Worm (Caenorhabditis elegans): ENCODE data around the gene cec-2.
"Not testable (repeated sequence)": the region's sequence is repeated elsewhere in the genome, so short reads cannot be mapped to it uniquely, and the experiment has no call there.

The cec-2 gene

ce11 chrIV:1168311-1168965 lies 2.1 kb upstream of the cec-2 start (continued):
- no peak for TF ChIP-seq fos-1 (tag; optimal IDR thresholded peaks at IDR 0.05)
- no peak for TF ChIP-seq nhr-11 (tag; optimal IDR thresholded peaks at IDR 0.05)
- TF ChIP-seq mml-1 (tag; optimal IDR thresholded peaks at IDR 0.05), result no peak
- TF ChIP-seq ZK546.5 (tag; optimal IDR thresholded peaks at IDR 0.05), result no peak
- no peak for TF ChIP-seq ztf-11 (tag; optimal IDR thresholded peaks at IDR 0.05)
- TF ChIP-seq nhr-28 (tag; optimal IDR thresholded peaks at IDR 0.05), result no peak
- TF ChIP-seq egl-5 (tag; optimal IDR thresholded peaks at IDR 0.05), result peak; percentile 26
- no peak for TF ChIP-seq zag-1 (tag; optimal IDR thresholded peaks at IDR 0.05)
- TF ChIP-seq R02D3.7 (tag; optimal IDR thresholded peaks at IDR 0.05), result no peak
- TF ChIP-seq ama-1 (optimal IDR thresholded peaks at IDR 0.05), result no peak
- TF ChIP-seq aly-2 (tag; optimal IDR thresholded peaks at IDR 0.05), result no peak
- TF ChIP-seq nhr-76 (tag; optimal IDR thresholded peaks at IDR 0.05), result no peak
- TF ChIP-seq pqm-1 (tag; optimal IDR thresholded peaks at IDR 0.05), result no peak
- TF ChIP-seq pha-4 (tag; optimal IDR thresholded peaks at IDR 0.05), result peak; percentile 73
- no peak for TF ChIP-seq fkh-2 (tag; optimal IDR thresholded peaks at IDR 0.05)

ce11 chrIV:1174411-1174810 lies 3.9 kb downstream of the cec-2 start:
- TF ChIP-seq skn-1 (tag; optimal IDR thresholded peaks at IDR 0.05), result no peak
- TF ChIP-seq nfya-1 (tag; optimal IDR thresholded peaks at IDR 0.05; ENCODE audit: insufficient read depth), result no peak
- no peak for TF ChIP-seq nhr-28 (tag; optimal IDR thresholded peaks at IDR 0.05)
- TF ChIP-seq ceh-28 (tag; optimal IDR thresholded peaks at IDR 0.05), result no peak

ce11 chrIV:1176613-1177012 lies 6.1 kb downstream of the cec-2 start:
- TF ChIP-seq ztf-4 (tag; optimal IDR thresholded peaks at IDR 0.05), result no peak
- peak; percentile 68 for TF ChIP-seq ceh-28 (tag; optimal IDR thresholded peaks at IDR 0.05)

ce11 chrIV:1177683-1178082 lies 7.2 kb downstream of the cec-2 start, which contains the start of gene Y104H12D.2:
Gene Y104H12D.2, plus strand, starts transcription at chrIV:1178022.
- TF ChIP-seq lin-15B (tag; optimal IDR thresholded peaks at IDR 0.05) (peak; percentile 23), sea-2 (GFP tag; optimal IDR thresholded peaks at IDR 0.05) (no peak), nfya-1 (tag; optimal IDR thresholded peaks at IDR 0.05; ENCODE audit: insufficient read depth) (peak; percentile 29), lin-39 (tag; optimal IDR thresholded peaks at IDR 0.05) (no peak), hmg-11 (tag; optimal IDR thresholded peaks at IDR 0.05) (peak; percentile 8), pha-4 (tag; optimal IDR thresholded peaks at IDR 0.05) (peak; percentile 54)

- TF ChIP-seq ceh-16, nhr-23, fkh-2 (tag; optimal IDR thresholded peaks at IDR 0.05): not testable (repeated sequence)
Observed at ce11 chrIV:1182292-1182691, 11.8 kb downstream of the cec-2 start, which contains the start of gene rmif-2. Gene rmif-2, plus strand, starts transcription at chrIV:1182592.

ce11 chrIV:1187502-1187901 lies 17.0 kb downstream of the cec-2 start, which contains the start of gene mdt-20:
Gene mdt-20, plus strand, starts transcription at chrIV:1187802.
- not testable (repeated sequence) for TF ChIP-seq skn-1, snpc-4, hmg-11 (tag; optimal IDR thresholded peaks at IDR 0.05)

- TF ChIP-seq ceh-28 (tag; optimal IDR thresholded peaks at IDR 0.05) (no peak), ceh-9 (tag; optimal IDR thresholded peaks at IDR 0.05) (no peak), unc-62 (GFP tag; optimal IDR thresholded peaks at IDR 0.05) (no peak), zag-1 (tag; optimal IDR thresholded peaks at IDR 0.05) (no peak), mml-1 (tag; optimal IDR thresholded peaks at IDR 0.05) (no peak)
Observed at ce11 chrIV:1192765-1193164, 22.3 kb downstream of the cec-2 start, which contains the start of gene spl-3. Gene spl-3, plus strand, starts transcription at chrIV:1193065.

- TF ChIP-seq lsy-12 (tag; optimal IDR thresholded peaks at IDR 0.05) (no peak), lin-15B (tag; optimal IDR thresholded peaks at IDR 0.05) (no peak), zag-1 (tag; optimal IDR thresholded peaks at IDR 0.05) (no peak), elt-1 (tag; optimal IDR thresholded peaks at IDR 0.05) (no peak), unc-62 (GFP tag; optimal IDR thresholded peaks at IDR 0.05) (no peak)
Observed at ce11 chrIV:1199501-1199900, 29.0 kb downstream of the cec-2 start.

All from whole organism, L3 larva.